Worm (Caenorhabditis elegans): Measurements from ENCODE around the gene T08G3.13.

T08G3.13 gene

DNA sequence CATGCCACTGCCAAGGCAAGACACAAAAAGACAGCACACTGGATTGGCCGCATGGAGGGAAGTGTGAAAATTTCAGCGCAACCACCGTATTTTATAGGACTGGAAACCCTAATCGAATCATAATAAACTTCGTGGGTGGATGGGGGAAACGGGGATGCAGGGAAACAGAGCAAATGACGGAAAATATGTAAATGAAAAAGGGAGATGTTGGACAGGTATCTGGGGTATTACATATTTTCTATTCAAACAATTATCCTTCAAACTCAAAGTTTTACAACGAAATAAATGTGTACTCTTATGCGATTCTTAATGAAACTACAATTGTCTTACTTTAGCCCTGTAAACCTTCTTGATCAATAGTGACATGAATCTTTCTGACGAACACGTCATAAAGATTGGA lies 28.1 kb upstream of the T08G3.13 start, which contains the start of gene F26D2.16:
Gene F26D2.16, minus strand, starts transcription at position 101 of the 400 bp plus-strand sequence.
- TF ChIP-seq snpc-4 (tag; optimal IDR thresholded peaks at IDR 0.05) (no peak), ceh-82 (tag; optimal IDR thresholded peaks at IDR 0.05) (no peak), R02D3.7 (tag; optimal IDR thresholded peaks at IDR 0.05) (no peak), unc-55 (GFP tag; optimal IDR thresholded peaks at IDR 0.05) (no peak), alr-1 (tag; optimal IDR thresholded peaks at IDR 0.05) (no peak)

DNA sequence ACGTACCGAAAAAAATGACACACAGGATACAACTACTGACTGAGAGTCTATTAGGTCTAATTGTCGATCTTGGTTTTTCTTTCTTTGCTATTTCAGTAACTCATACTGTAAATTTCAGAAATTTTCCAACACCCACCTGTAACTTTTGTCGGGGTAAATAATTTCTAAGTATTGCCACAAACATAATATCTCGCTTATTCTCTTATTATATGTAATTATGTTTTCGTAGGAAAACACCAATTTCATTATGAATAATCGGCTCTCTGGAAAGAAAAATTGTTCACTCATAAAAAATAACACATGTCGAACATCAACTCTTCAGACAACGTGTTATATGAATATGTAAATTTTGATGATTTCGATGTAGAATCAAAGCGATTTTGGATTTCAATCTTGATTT lies 27.1 kb upstream of the T08G3.13 start, which contains the start of gene srw-48:
Gene srw-48, plus strand, starts transcription at position 301 of the 400 bp plus-strand sequence.
- no peak for TF ChIP-seq sem-4 (tag; optimal IDR thresholded peaks at IDR 0.05)
- no peak for TF ChIP-seq gmeb-1 (tag; optimal IDR thresholded peaks at IDR 0.05)
- no peak for TF ChIP-seq elt-1 (tag; optimal IDR thresholded peaks at IDR 0.05)
- TF ChIP-seq Y55F3AM.14 (GFP tag; optimal IDR thresholded peaks at IDR 0.05): no peak
- TF ChIP-seq peb-1 (tag; optimal IDR thresholded peaks at IDR 0.05): no peak
- TF ChIP-seq egl-27 (tag; optimal IDR thresholded peaks at IDR 0.05): no peak

DNA sequence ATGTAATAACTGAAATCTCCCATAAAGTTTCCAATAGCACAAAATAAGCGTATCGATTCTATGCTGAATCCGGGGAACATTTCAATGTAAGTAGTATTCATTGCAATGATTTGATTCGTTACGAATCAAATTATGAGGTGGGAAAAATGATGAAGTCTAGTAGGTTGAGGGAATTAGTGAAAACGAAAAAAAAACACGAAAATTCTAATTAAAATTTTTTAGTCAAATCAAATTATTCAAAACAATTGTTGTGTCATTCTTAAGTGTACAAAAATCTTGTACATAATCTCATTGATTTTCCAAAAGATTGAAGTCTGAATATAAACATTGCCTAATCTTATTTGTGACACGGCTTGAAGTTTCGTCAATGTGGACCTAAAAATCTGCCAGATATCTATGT lies 23.4 kb upstream of the T08G3.13 start, which contains the start of gene srw-29:
Gene srw-29, minus strand, starts transcription at position 101 of the 400 bp plus-strand sequence.
- TF ChIP-seq skn-1 (tag; optimal IDR thresholded peaks at IDR 0.05) (no peak), mbf-1 (tag; optimal IDR thresholded peaks at IDR 0.05) (no peak), snpc-4 (tag; optimal IDR thresholded peaks at IDR 0.05) (no peak), F13H6.1 (tag; optimal IDR thresholded peaks at IDR 0.05) (no peak), ceh-16 (tag; optimal IDR thresholded peaks at IDR 0.05) (no peak), fos-1 (tag; optimal IDR thresholded peaks at IDR 0.05) (no peak), aly-2 (tag; optimal IDR thresholded peaks at IDR 0.05) (no peak), ZK546.5 (tag; optimal IDR thresholded peaks at IDR 0.05) (no peak), lin-13 (GFP tag; optimal IDR thresholded peaks at IDR 0.05) (no peak)

DNA sequence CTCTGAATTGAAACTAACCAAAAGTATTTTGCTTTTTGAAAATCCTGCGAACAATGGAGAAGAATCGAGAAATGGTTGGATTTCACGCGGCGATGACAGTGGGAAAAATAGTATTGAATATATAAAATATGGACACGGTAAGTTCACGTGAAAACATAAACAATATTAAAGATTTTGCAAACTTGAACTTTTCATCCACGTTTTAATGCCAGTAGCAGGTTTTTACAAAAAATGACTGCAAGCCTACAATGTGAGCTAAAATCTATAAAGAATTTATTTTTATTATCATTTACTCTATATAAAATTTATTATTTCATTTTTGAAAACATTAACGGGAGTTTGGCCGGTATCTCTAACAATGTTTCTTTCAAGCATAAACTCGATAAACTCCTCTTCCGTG lies 18.3 kb upstream of the T08G3.13 start, which contains the start of gene F26D2.10:
Gene F26D2.10, minus strand, starts transcription at position 101 of the 400 bp plus-strand sequence.
- TF ChIP-seq elt-1 (tag; optimal IDR thresholded peaks at IDR 0.05) (no peak), aly-2 (tag; optimal IDR thresholded peaks at IDR 0.05) (no peak), nhr-129 (tag; optimal IDR thresholded peaks at IDR 0.05) (no peak), nhr-10 (tag; optimal IDR thresholded peaks at IDR 0.05) (no peak), egl-27 (tag; optimal IDR thresholded peaks at IDR 0.05) (no peak), ztf-4 (tag; optimal IDR thresholded peaks at IDR 0.05) (no peak), dmd-4 (tag; optimal IDR thresholded peaks at IDR 0.05) (no peak), nhr-21 (tag; optimal IDR thresholded peaks at IDR 0.05) (no peak), mdl-1 (tag; optimal IDR thresholded peaks at IDR 0.05) (no peak), lin-11 (tag; optimal IDR thresholded peaks at IDR 0.05) (no peak), R02D3.7 (tag; optimal IDR thresholded peaks at IDR 0.05) (no peak), fos-1 (tag; optimal IDR thresholded peaks at IDR 0.05) (no peak), nhr-77 (tag; optimal IDR thresholded peaks at IDR 0.05) (no peak), lin-13 (GFP tag; optimal IDR thresholded peaks at IDR 0.05) (no peak), mbf-1 (tag; optimal IDR thresholded peaks at IDR 0.05) (no peak), nhr-237 (tag; optimal IDR thresholded peaks at IDR 0.05) (no peak), ceh-82 (tag; optimal IDR thresholded peaks at IDR 0.05) (no peak), gmeb-1 (tag; optimal IDR thresholded peaks at IDR 0.05) (no peak), peb-1 (tag; optimal IDR thresholded peaks at IDR 0.05) (no peak)

DNA sequence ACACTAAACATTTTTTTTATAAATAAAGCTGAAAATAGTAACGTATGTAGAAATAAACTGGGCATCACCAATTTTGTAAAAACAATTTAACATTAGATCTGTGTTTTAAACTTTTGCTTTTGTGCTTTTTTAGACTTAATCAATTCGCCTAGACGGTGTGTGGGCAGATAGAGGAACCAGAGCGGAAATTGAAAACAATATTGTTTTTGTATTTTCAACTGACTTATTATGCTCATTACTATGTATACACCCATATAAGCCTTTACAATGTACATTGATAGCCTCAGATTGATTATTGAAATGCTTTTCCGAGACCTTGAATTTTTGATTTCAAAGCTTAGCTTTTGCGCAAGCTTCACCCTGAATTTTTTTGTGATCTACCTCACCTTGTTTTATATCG lies 17.9 kb upstream of the T08G3.13 start, which contains the start of gene str-73:
Gene str-73, plus strand, starts transcription at position 301 of the 400 bp plus-strand sequence.
- TF ChIP-seq nhr-129 (tag; optimal IDR thresholded peaks at IDR 0.05) (no peak), peb-1 (tag; optimal IDR thresholded peaks at IDR 0.05) (no peak), nhr-21 (tag; optimal IDR thresholded peaks at IDR 0.05) (no peak), ama-1 (optimal IDR thresholded peaks at IDR 0.05) (no peak), nhr-10 (tag; optimal IDR thresholded peaks at IDR 0.05) (no peak), nhr-12 (tag; optimal IDR thresholded peaks at IDR 0.05) (no peak), snpc-4 (tag; optimal IDR thresholded peaks at IDR 0.05) (no peak), lin-13 (GFP tag; optimal IDR thresholded peaks at IDR 0.05) (no peak), C34F6.9 (tag; optimal IDR thresholded peaks at IDR 0.05) (no peak), mdl-1 (tag; optimal IDR thresholded peaks at IDR 0.05) (no peak), nhr-23 (tag; optimal IDR thresholded peaks at IDR 0.05) (no peak)

DNA sequence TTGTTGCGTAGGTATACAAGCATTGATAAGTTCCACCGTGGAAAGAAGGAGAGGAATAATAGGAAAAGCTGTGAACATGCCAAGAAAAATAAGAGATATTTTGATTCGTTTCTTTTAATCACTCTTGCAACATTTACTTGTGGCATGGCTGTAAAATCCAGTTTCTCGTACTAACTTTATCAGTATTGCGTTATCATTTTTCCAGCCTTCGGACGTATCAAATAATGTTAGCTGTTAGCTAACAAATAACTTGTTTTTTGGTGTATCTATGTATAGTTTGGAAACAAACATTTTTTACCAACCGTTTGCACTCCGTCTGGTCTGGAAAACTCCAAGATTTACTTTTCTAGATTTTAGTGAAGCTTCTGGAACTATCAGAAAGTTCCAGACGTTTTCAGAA lies 14.4 kb upstream of the T08G3.13 start, which contains the start of gene clec-234:
Gene clec-234, minus strand, starts transcription at position 101 of the 400 bp plus-strand sequence.
- TF ChIP-seq R02D3.7 (tag; optimal IDR thresholded peaks at IDR 0.05) (no peak), nhr-23 (tag; optimal IDR thresholded peaks at IDR 0.05) (no peak), egl-27 (tag; optimal IDR thresholded peaks at IDR 0.05) (no peak), mdl-1 (tag; optimal IDR thresholded peaks at IDR 0.05) (no peak), dmd-4 (tag; optimal IDR thresholded peaks at IDR 0.05) (no peak)
